In genomic region chrIII:5134506-5134905, ce11 we compare ENCODE assay signal across 1 worm cellular context.
TF ChIP-seq lines count a peak whose summit lies in the region.

No protein-coding gene starts in this region.

TF ChIP-seq in whole organism, L1 larva, 84 proteins besides CTCF, POLR2A, EP300 and RAD21 (continued from another document):
- TF ChIP-seq unc-62 (GFP tag; optimal IDR thresholded peaks at IDR 0.05; lab: Kevin White, UChicago) (no peak), tbx-2 (tag; optimal IDR thresholded peaks at IDR 0.05; lab: Kevin White, UChicago) (peak; percentile 76)
